Fruit fly (Drosophila melanogaster) whole organism, pupa: ENCODE measurements around the gene Prosalpha2.

Experiments used
- CG10348 ChIP-seq: fragments of 200-800 bp; sonication (Bioruptor generic); IDR thresholded peaks from 2 replicates; pipeline ENCODE4 v1.3.6; 2022; ENCODE audit warnings: missing biosample characterization, missing genetic modification characterization
- CG12605 ChIP-seq: fragments of 200-800 bp; sonication (Bioruptor generic); IDR thresholded peaks from 2 replicates; pipeline ENCODE4 v1.3.6; 2022; ENCODE audit warnings: missing biosample characterization, missing genetic modification characterization
- CG13204 ChIP-seq: fragments of 200-800 bp; sonication (Bioruptor generic); optimal IDR thresholded peaks from 2 replicates; lab custom pipeline; 2018; ENCODE audit warnings: missing biosample characterization, mild to moderate bottlenecking, missing genetic modification characterization, moderate library complexity
- CG14655 ChIP-seq: fragments of 200-800 bp; sonication (Bioruptor generic); optimal IDR thresholded peaks from 3 replicates; lab custom pipeline; 2017; ENCODE audit warnings: mild to moderate bottlenecking, missing biosample characterization, missing genetic modification reagents, missing genetic modification characterization
- CG15710 ChIP-seq: fragments of 200-800 bp; sonication (Bioruptor generic); optimal IDR thresholded peaks from 2 replicates; lab custom pipeline; 2018; ENCODE audit warnings: missing biosample characterization, mild to moderate bottlenecking, missing genetic modification characterization, moderate library complexity
- CG17806 ChIP-seq: fragments of 200-800 bp; sonication (Bioruptor generic); optimal IDR thresholded peaks from 2 replicates; lab custom pipeline; 2018; ENCODE audit warnings: missing biosample characterization, mild to moderate bottlenecking, missing genetic modification characterization, moderate library complexity
- CG32121 ChIP-seq: fragments of 200-800 bp; sonication (Bioruptor generic); IDR thresholded peaks from 2 replicates; pipeline ENCODE4 v1.3.6; 2022; ENCODE audit warnings: missing biosample characterization, missing genetic modification characterization
- CG34367 ChIP-seq: fragments of 200-800 bp; sonication (Bioruptor generic); optimal IDR thresholded peaks from 2 replicates; lab custom pipeline; 2018; ENCODE audit warnings: missing biosample characterization, mild to moderate bottlenecking, missing genetic modification characterization
- CG4496 ChIP-seq: fragments of 200-800 bp; sonication (Bioruptor generic); IDR thresholded peaks from 3 replicates; pipeline ENCODE4 v1.3.6; 2022; ENCODE audit warnings: missing biosample characterization, missing genetic modification characterization
- CG8159 ChIP-seq: fragments of 200-800 bp; sonication (Bioruptor generic); optimal IDR thresholded peaks from 3 replicates; lab custom pipeline; 2018; ENCODE audit warnings: missing biosample characterization, mild to moderate bottlenecking, missing genetic modification characterization, moderate library complexity
- CG8301 ChIP-seq: fragments of 200-800 bp; sonication (Bioruptor generic); optimal IDR thresholded peaks from 2 replicates; lab custom pipeline; 2018; ENCODE audit warnings: missing biosample characterization, mild to moderate bottlenecking, missing genetic modification characterization
- CG9948 ChIP-seq: fragments of 200-800 bp; sonication (Bioruptor generic); optimal IDR thresholded peaks from 2 replicates; lab custom pipeline; 2018; ENCODE audit warnings: missing biosample characterization, mild to moderate bottlenecking, missing genetic modification characterization, moderate library complexity
- D1 ChIP-seq: fragments of 200-800 bp; sonication (Bioruptor generic); optimal IDR thresholded peaks from 2 replicates; lab custom pipeline; 2018; ENCODE audit warnings: missing biosample characterization, mild to moderate bottlenecking, missing genetic modification characterization, moderate library complexity
- EcR ChIP-seq: fragments of 200-800 bp; sonication (Bioruptor generic); optimal IDR thresholded peaks from 3 replicates; lab custom pipeline; 2019; ENCODE audit warnings: missing biosample characterization, missing genetic modification characterization, mild to moderate bottlenecking, moderate library complexity, missing genetic modification reagents
- Ets98B ChIP-seq: fragments of 200-800 bp; sonication (Bioruptor generic); IDR thresholded peaks from 2 replicates; pipeline ENCODE4 v1.3.6; 2022; ENCODE audit warnings: missing biosample characterization, missing genetic modification characterization
- Pif1A ChIP-seq: fragments of 200-800 bp; sonication (Bioruptor generic); optimal IDR thresholded peaks from 3 replicates; lab custom pipeline; 2016; ENCODE audit warnings: missing biosample characterization, missing genetic modification characterization
- Pif1B ChIP-seq: fragments of 200-800 bp; sonication (Bioruptor generic); optimal IDR thresholded peaks from 3 replicates; lab custom pipeline; 2016; ENCODE audit warnings: missing biosample characterization, missing genetic modification characterization
- Snoo ChIP-seq: fragments of 200-800 bp; sonication (Bioruptor generic); optimal IDR thresholded peaks from 3 replicates; lab custom pipeline; 2017; ENCODE audit warnings: missing biosample characterization, mild to moderate bottlenecking, missing genetic modification characterization, inconsistent platforms
- fd96Ca ChIP-seq: fragments of 200-800 bp; sonication (Bioruptor generic); IDR thresholded peaks from 3 replicates; pipeline ENCODE4 v1.3.6; 2022; ENCODE audit warnings: missing biosample characterization, missing genetic modification characterization
- gl ChIP-seq: fragments of 200-800 bp; sonication (Bioruptor generic); optimal IDR thresholded peaks from 2 replicates; lab custom pipeline; 2018; ENCODE audit warnings: missing biosample characterization, mild to moderate bottlenecking, missing genetic modification characterization
- rn ChIP-seq: fragments of 200-800 bp; sonication (Bioruptor generic); IDR thresholded peaks from 2 replicates; pipeline ENCODE4 v1.3.6; 2022; ENCODE audit warnings: missing biosample characterization, missing genetic modification characterization

The Prosalpha2 gene

dm6 chr3R:12431030-12431489 lies at the start of gene Prosalpha2:
Prosalpha2 (plus strand) TSS chr3R:12431321.
- no peak for TF ChIP-seq CG13204 (GFP tag; lab: Kevin White, UChicago)
- no peak for TF ChIP-seq Snoo
- peak; percentile 16 for TF ChIP-seq CG9948 (tag; lab: Kevin White, UChicago)
- no peak for TF ChIP-seq CG17806 (tag; lab: Kevin White, UChicago)
- no peak for TF ChIP-seq CG4496
- no peak for TF ChIP-seq CG34367 (tag; lab: Kevin White, UChicago)
- TF ChIP-seq gl, result no peak
- TF ChIP-seq fd96Ca, result no peak
- TF ChIP-seq CG15710 (tag; lab: Kevin White, UChicago), result peak; percentile 9
- no peak for TF ChIP-seq CG12605 (GFP tag; lab: Robert Waterston, UW)
- no peak for TF ChIP-seq Ets98B (GFP tag; lab: Robert Waterston, UW)
- TF ChIP-seq Pif1A (GFP tag; lab: Kevin White, UChicago), result no peak
- no peak for TF ChIP-seq CG32121 (GFP tag; lab: Robert Waterston, UW)

DNA sequence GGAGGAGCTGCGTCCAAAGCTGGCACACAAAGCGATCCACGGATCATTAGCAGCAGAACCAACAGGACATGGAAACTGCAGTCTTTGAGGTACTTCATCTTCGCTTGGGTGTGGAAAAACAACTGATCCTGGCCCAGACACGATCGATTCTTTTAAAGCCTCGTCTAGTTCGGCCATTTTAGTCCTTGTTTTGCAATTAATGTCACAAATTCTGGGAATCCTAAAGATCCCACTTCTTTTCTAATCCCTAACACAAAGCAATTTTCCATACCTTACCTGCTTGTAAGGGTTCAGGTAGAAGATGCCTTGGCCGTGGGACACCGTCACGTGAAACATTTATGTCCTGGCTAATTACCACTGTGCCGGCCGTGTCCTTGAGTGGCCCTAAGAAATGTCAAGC lies 48.6 kb upstream of the Prosalpha2 start, which contains the start of gene CG10035:
Gene CG10035, minus strand, starts transcription at position 129 of the 400 bp plus-strand sequence.
- TF ChIP-seq CG17806 (tag; lab: Kevin White, UChicago) (no peak), CG8301 (tag; lab: Kevin White, UChicago) (no peak), gl (no peak), EcR (GFP tag; lab: Kevin White, UChicago) (no peak), CG4496 (no peak), CG15710 (tag; lab: Kevin White, UChicago) (no peak), CG12605 (GFP tag; lab: Robert Waterston, UW) (no peak), CG34367 (tag; lab: Kevin White, UChicago) (no peak), D1 (tag; lab: Kevin White, UChicago) (no peak), Pif1B (GFP tag; lab: Kevin White, UChicago) (no peak)

DNA sequence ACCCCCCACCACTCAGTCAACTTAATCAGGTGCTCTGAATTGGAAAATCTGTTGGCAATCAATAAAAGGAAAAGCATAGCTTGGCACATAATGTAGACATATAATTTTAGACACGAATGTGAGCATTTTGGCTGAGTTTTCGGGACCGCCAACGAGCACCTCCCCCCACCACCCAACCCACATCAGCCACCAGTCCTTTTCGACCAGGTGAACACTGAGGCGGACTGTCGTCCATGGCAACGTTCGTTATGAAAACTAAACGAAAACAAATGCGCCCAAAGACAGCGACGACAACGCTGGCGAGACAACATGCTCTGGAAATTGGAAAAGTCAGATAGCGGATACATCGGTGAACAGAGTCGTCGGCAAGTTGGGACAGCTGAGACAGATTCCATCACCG lies 48.1 kb upstream of the Prosalpha2 start, which contains the start of gene GstD11:
Gene GstD11, plus strand, starts transcription at position 301 of the 400 bp plus-strand sequence.
- TF ChIP-seq CG14655 (GFP tag; lab: Kevin White, UChicago) (no peak), Snoo (no peak), Ets98B (GFP tag; lab: Robert Waterston, UW) (no peak), fd96Ca (no peak)

DNA sequence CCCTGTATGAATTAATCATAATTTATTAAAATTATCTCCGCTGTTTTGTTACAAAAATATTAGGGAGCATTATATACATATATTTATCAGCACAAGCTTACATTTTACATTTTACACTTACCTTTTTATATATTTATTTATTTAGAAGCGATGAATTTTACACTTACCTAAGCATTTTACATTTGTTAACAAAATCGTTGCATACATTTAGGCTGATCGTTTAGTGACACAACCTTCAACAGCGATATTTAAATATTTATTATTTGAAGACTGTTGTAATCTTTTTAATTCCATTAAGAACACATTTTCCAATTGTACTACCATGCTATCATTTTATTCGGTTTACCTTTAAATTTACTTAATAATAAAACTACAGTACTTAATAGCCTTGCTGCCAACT lies 47.3 kb upstream of the Prosalpha2 start:
- TF ChIP-seq D1 (tag; lab: Kevin White, UChicago) (peak; percentile 71), CG10348 (GFP tag; lab: Robert Waterston, UW) (no peak), Snoo (no peak), CG8159 (no peak)
- TF ChIP-seq, all 21 proteins: peak for 1

- peak; percentile 12; the same call in 1 of the 2 replicates for TF ChIP-seq Ets98B (GFP tag; lab: Robert Waterston, UW)
- no peak for TF ChIP-seq CG15710 (tag; lab: Kevin White, UChicago)
- peak; percentile 84 for TF ChIP-seq CG4496
Observed at dm6 chr3R:12384274-12384673, 46.8 kb upstream of the Prosalpha2 start.

dm6 chr3R:12385949-12386348 lies 45.2 kb upstream of the Prosalpha2 start, which contains the start of gene Sol1:
Sol1 (plus strand) TSS chr3R:12386249.
- TF ChIP-seq CG15710 (tag; lab: Kevin White, UChicago) (no peak), EcR (GFP tag; lab: Kevin White, UChicago) (no peak), rn (GFP tag; lab: Robert Waterston, UW) (no peak), CG17806 (tag; lab: Kevin White, UChicago) (no peak), CG10348 (GFP tag; lab: Robert Waterston, UW) (no peak), CG12605 (GFP tag; lab: Robert Waterston, UW) (no peak), Ets98B (GFP tag; lab: Robert Waterston, UW) (no peak), D1 (tag; lab: Kevin White, UChicago) (no peak), CG13204 (GFP tag; lab: Kevin White, UChicago) (no peak), Pif1A (GFP tag; lab: Kevin White, UChicago) (no peak), CG9948 (tag; lab: Kevin White, UChicago) (no peak), gl (no peak), Snoo (no peak), CG34367 (tag; lab: Kevin White, UChicago) (no peak), CG32121 (GFP tag; lab: Robert Waterston, UW) (no peak), CG14655 (GFP tag; lab: Kevin White, UChicago) (no peak), fd96Ca (no peak), CG4496 (no peak), Pif1B (GFP tag; lab: Kevin White, UChicago) (no peak)

DNA sequence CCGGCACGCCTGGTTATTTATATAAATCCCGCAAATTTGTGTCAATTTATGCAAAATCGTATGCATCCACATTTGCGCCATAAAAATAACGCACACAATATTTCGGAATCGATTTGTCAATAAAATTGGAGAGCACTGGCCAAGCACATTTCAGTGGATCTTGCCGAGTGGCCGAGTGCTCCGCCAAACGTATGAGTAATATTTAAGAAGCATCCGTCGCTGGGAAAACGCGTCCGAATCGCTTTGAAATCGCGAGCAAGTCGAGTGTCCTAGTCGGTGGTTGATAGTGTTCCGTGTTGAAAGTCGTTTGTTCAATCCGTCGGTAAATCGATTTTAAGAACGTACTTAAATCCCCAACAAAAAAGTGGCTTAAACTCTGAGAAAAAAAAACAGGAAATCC lies 44.2 kb upstream of the Prosalpha2 start, which contains the start of gene CG33098:
Gene CG33098, plus strand, starts transcription at position 224 of the 400 bp plus-strand sequence.
- TF ChIP-seq CG17806 (tag; lab: Kevin White, UChicago), result no peak
- no peak for TF ChIP-seq CG12605 (GFP tag; lab: Robert Waterston, UW)
- no peak for TF ChIP-seq CG34367 (tag; lab: Kevin White, UChicago)
- TF ChIP-seq fd96Ca, result no peak
- no peak for TF ChIP-seq CG32121 (GFP tag; lab: Robert Waterston, UW)
- TF ChIP-seq EcR (GFP tag; lab: Kevin White, UChicago), result no peak
- TF ChIP-seq D1 (tag; lab: Kevin White, UChicago), result no peak
